Worm (Caenorhabditis elegans): ENCODE data around the gene tin-9.2.

ce11 chrIV:13066044-13066443, 32.8 kb upstream of the tin-9.2 start:
- TF ChIP-seq nhr-237 (tag; optimal IDR thresholded peaks at IDR 0.05) (no peak), pha-4 (tag; optimal IDR thresholded peaks at IDR 0.05) (no peak), snpc-4 (tag; optimal IDR thresholded peaks at IDR 0.05) (no peak), lsy-2 (tag; optimal IDR thresholded peaks at IDR 0.05) (no peak), nhr-28 (tag; optimal IDR thresholded peaks at IDR 0.05) (no peak)
